Worm (Caenorhabditis elegans) whole organism, young adult: ENCODE results near the gene ZK1251.3.
A peak's percentile ranks its signal among the peaks of the same experiment; 100 is the strongest.

ENCODE experiments used
- B0035.1 ChIP-seq: sonication (generic microtip); optimal IDR thresholded peaks from 2 replicates; lab custom pipeline; 2016; ENCODE audit warnings: missing genetic modification characterization, mild to moderate bottlenecking, missing compliant biosample characterization, missing genotype, missing genetic modification reagents
- C06A6.2 ChIP-seq: fragments of 200-800 bp; sonication (Bioruptor generic); conservative IDR thresholded peaks from 2 replicates; pipeline ENCODE4 v1.3.6; 2022; ENCODE audit warnings: missing genetic modification characterization, missing compliant biosample characterization
- F55B11.4 ChIP-seq: sonication (generic microtip); optimal IDR thresholded peaks from 2 replicates; lab custom pipeline; 2016; ENCODE audit warnings: missing compliant biosample characterization, missing genetic modification characterization, borderline replicate concordance; ENCODE audit not compliant: insufficient read depth
- K11D2.4 ChIP-seq: fragments of 200-800 bp; sonication (Bioruptor generic); IDR thresholded peaks from 2 replicates; pipeline ENCODE4 v1.3.6; 2022; ENCODE audit warnings: missing genetic modification reagents, missing genetic modification characterization, missing compliant biosample characterization
- Y53F4B.3 ChIP-seq: fragments of 200-800 bp; sonication (Bioruptor generic); IDR thresholded peaks from 2 replicates; pipeline ENCODE4 v1.3.6; 2022; ENCODE audit warnings: missing genetic modification reagents, missing genetic modification characterization, missing compliant biosample characterization
- Y53G8AR.9 ChIP-seq: fragments of 200-800 bp; sonication (Bioruptor generic); conservative IDR thresholded peaks from 2 replicates; pipeline ENCODE4 v1.3.6; 2022; ENCODE audit warnings: missing genetic modification reagents, missing genetic modification characterization, missing compliant biosample characterization
- Y79H2A.3 ChIP-seq: fragments of 200-800 bp; sonication (Bioruptor generic); conservative IDR thresholded peaks from 2 replicates; pipeline ENCODE4 v1.3.6; 2022; ENCODE audit warnings: missing genetic modification reagents, missing genetic modification characterization, missing compliant biosample characterization
- ZK185.1 ChIP-seq: sonication (generic microtip); optimal IDR thresholded peaks from 2 replicates; lab custom pipeline; 2016; ENCODE audit warnings: mild to moderate bottlenecking, missing genetic modification characterization, missing compliant biosample characterization; ENCODE audit not compliant: poor library complexity, severe bottlenecking
- attf-5 ChIP-seq: fragments of 200-800 bp; sonication (Bioruptor generic); optimal IDR thresholded peaks from 2 replicates; lab custom pipeline; 2018; ENCODE audit warnings: mild to moderate bottlenecking, missing genetic modification characterization, missing compliant biosample characterization
- cebp-1 ChIP-seq, 2 experiments: fragments of 200-800 bp in 1 of 2; sonication (Bioruptor generic) in 1 of 2; sonication (generic microtip) in 1 of 2; IDR thresholded peaks in 1 of 2; optimal IDR thresholded peaks in 1 of 2; 2 replicates each; pipeline versions ENCODE4 v1.3.6 to Lab custom; 2017 to 2022; ENCODE audit warnings: missing compliant biosample characterization in 2 of 2, missing genetic modification characterization in 2 of 2, mild to moderate bottlenecking in 1 of 2, missing genetic modification reagents in 1 of 2, moderate library complexity in 1 of 2
- cebp-2 ChIP-seq: fragments of 200-800 bp; sonication (Bioruptor generic); IDR thresholded peaks from 2 replicates; pipeline ENCODE4 v1.3.6; 2022; ENCODE audit warnings: missing genetic modification characterization, missing compliant biosample characterization
- ceh-40 ChIP-seq: fragments of 200-800 bp; sonication (Bioruptor generic); IDR thresholded peaks from 2 replicates; pipeline ENCODE4 v1.3.6; 2022; ENCODE audit warnings: missing genetic modification characterization, missing compliant biosample characterization
- ceh-91 ChIP-seq: fragments of 200-800 bp; sonication (Bioruptor generic); IDR thresholded peaks from 2 replicates; pipeline ENCODE4 v1.3.6; 2022; ENCODE audit warnings: missing genetic modification reagents, missing genetic modification characterization, missing compliant biosample characterization
- efl-1 ChIP-seq: fragments of 150-350 bp; optimal IDR thresholded peaks from 2 replicates; lab custom pipeline; 2014; ENCODE audit warnings: missing biosample characterization, missing genetic modification reagents, missing genetic modification characterization
- fkh-3 ChIP-seq: sonication (generic microtip); optimal IDR thresholded peaks from 2 replicates; lab custom pipeline; 2016; ENCODE audit warnings: mild to moderate bottlenecking, missing genetic modification characterization, missing compliant biosample characterization
- him-1 ChIP-seq: sonication (generic microtip); optimal IDR thresholded peaks from 2 replicates; lab custom pipeline; 2016; ENCODE audit warnings: missing genotype, missing genetic modification reagents, missing genetic modification characterization, missing compliant biosample characterization
- hlh-26 ChIP-seq: fragments of 200-800 bp; sonication (Bioruptor generic); conservative IDR thresholded peaks from 2 replicates; pipeline ENCODE4 v1.3.6; 2022; ENCODE audit warnings: missing genetic modification reagents, missing genetic modification characterization, missing compliant biosample characterization
- hmg-1.2 ChIP-seq: fragments of 200-800 bp; sonication (Bioruptor generic); IDR thresholded peaks from 2 replicates; pipeline ENCODE4 v1.3.6; 2022; ENCODE audit warnings: missing genetic modification reagents, missing genetic modification characterization, missing compliant biosample characterization
- hsf-1 ChIP-seq: fragments of 200-800 bp; sonication (Bioruptor generic); IDR thresholded peaks from 2 replicates; pipeline ENCODE4 v1.3.6; 2022; ENCODE audit warnings: missing genetic modification reagents, missing genetic modification characterization, missing compliant biosample characterization
- lin-40 ChIP-seq: sonication (generic microtip); optimal IDR thresholded peaks from 2 replicates; lab custom pipeline; 2016; ENCODE audit warnings: missing genetic modification characterization, mild to moderate bottlenecking, missing compliant biosample characterization, missing genotype, missing genetic modification reagents
- mcd-1 ChIP-seq: fragments of 200-800 bp; sonication (Bioruptor generic); IDR thresholded peaks from 2 replicates; pipeline ENCODE4 v1.3.6; 2022; ENCODE audit warnings: missing genetic modification reagents, missing genetic modification characterization, missing compliant biosample characterization
- nfya-1 ChIP-seq: sonication (generic microtip); optimal IDR thresholded peaks from 2 replicates; lab custom pipeline; 2017; ENCODE audit warnings: antibody characterized with exemption, missing compliant biosample characterization, missing genetic modification characterization, borderline replicate concordance; ENCODE audit not compliant: insufficient read depth
- nhr-120 ChIP-seq: fragments of 200-800 bp; sonication (Bioruptor generic); IDR thresholded peaks from 2 replicates; pipeline ENCODE4 v1.3.6; 2022; ENCODE audit warnings: missing genetic modification characterization, missing compliant biosample characterization
- nhr-179 ChIP-seq: sonication (generic microtip); optimal IDR thresholded peaks from 2 replicates; lab custom pipeline; 2016; ENCODE audit warnings: mild to moderate bottlenecking, missing genetic modification characterization, missing compliant biosample characterization
- nhr-80 ChIP-seq: sonication (generic microtip); optimal IDR thresholded peaks from 2 replicates; lab custom pipeline; 2016; ENCODE audit warnings: missing genetic modification characterization, missing compliant biosample characterization
- pbrm-1 ChIP-seq: fragments of 200-800 bp; sonication (Bioruptor generic); IDR thresholded peaks from 2 replicates; pipeline ENCODE4 v1.3.6; 2022; ENCODE audit warnings: missing genetic modification reagents, missing genetic modification characterization, missing compliant biosample characterization
- pha-4 ChIP-seq: fragments of 150-350 bp; sonication (generic microtip); optimal IDR thresholded peaks from 2 replicates; lab custom pipeline; 2014; ENCODE audit warnings: missing biosample characterization, missing genetic modification reagents, missing genetic modification characterization
- rcor-1 ChIP-seq: fragments of 200-800 bp; sonication (Bioruptor generic); IDR thresholded peaks from 2 replicates; pipeline ENCODE4 v1.3.6; 2022; ENCODE audit warnings: missing genetic modification reagents, missing genetic modification characterization, missing compliant biosample characterization
- snpc-1.1 ChIP-seq: sonication (generic microtip); optimal IDR thresholded peaks from 2 replicates; lab custom pipeline; 2017; ENCODE audit warnings: missing genetic modification characterization, mild to moderate bottlenecking, missing compliant biosample characterization, antibody characterized with exemption, moderate library complexity, missing genotype, missing genetic modification reagents; ENCODE audit not compliant: insufficient read depth
- snpc-4 ChIP-seq, 5 experiments: fragments of 150-350 bp in 1 of 5; sonication (generic microtip) in 4 of 5; optimal IDR thresholded peaks; 2 replicates each; lab custom pipeline; 2014 to 2018; ENCODE audit warnings: missing genetic modification characterization in 5 of 5, missing biosample characterization in 3 of 5, antibody characterized with exemption in 2 of 5, mild to moderate bottlenecking in 2 of 5, missing compliant biosample characterization in 2 of 5, missing genotype in 2 of 5, moderate library complexity in 2 of 5, missing genetic modification reagents in 1 of 5
- xnd-1 ChIP-seq: sonication (generic microtip); optimal IDR thresholded peaks from 2 replicates; lab custom pipeline; 2016; ENCODE audit warnings: missing genotype, missing genetic modification reagents, missing genetic modification characterization, missing compliant biosample characterization
- ztf-22 ChIP-seq: fragments of 200-800 bp; sonication (Bioruptor generic); optimal IDR thresholded peaks from 2 replicates; lab custom pipeline; 2018; ENCODE audit warnings: mild to moderate bottlenecking, missing genetic modification characterization, moderate library complexity, missing compliant biosample characterization
- ztf-26 ChIP-seq: sonication (generic microtip); optimal IDR thresholded peaks from 2 replicates; lab custom pipeline; 2017; ENCODE audit warnings: missing genetic modification characterization, missing compliant biosample characterization
- ztf-28 ChIP-seq: fragments of 200-800 bp; sonication (Bioruptor generic); IDR thresholded peaks from 2 replicates; pipeline ENCODE4 v1.3.6; 2022; ENCODE audit warnings: missing genetic modification reagents, missing genetic modification characterization, missing compliant biosample characterization
- ztf-6 ChIP-seq: fragments of 200-800 bp; sonication (Bioruptor generic); IDR thresholded peaks from 2 replicates; pipeline ENCODE4 v1.3.6; 2022; ENCODE audit warnings: missing genetic modification reagents, missing genetic modification characterization, missing compliant biosample characterization

ZK1251.3 gene

DNA sequence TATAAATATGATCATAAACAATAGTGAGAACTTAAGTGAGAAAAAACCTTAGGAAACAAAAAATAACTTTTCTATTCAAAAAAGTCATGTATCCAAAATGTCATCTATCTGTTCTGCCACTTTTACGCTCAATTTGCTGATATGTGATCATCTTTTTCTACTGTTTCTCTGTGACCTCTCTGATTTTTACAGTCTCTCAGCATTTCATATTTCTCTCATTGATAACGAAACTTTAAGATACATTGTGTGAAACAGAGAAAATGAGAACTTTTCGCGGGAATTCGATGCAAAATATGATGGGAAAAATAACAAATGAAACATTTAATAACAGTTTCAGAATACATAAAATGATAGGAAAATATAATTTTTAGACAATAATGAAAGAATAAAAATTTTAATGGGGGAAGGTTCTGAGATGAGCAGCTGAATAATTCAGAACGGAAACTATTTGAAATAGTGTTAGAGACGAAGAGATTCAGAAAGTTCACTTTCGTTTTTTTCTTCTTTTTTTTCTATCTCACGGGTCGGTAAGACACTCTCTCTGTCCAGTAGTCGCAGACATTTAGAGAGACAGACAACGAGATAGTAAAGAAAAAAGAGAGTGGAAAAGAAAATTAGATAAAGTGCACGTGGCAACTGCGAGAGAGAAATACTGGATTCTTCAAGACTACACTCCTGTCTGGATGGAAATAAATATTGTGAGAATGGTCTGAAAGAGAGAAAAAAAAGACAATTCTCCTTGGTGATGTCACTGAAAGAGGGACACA is 6.0 kb upstream of the ZK1251.3 start (continued):
- TF ChIP-seq lin-40 (tag; lab: Kevin White, UChicago) (peak; percentile 80), cebp-1 (GFP tag; IDR thresholded peaks at IDR 0.05; lab: Robert Waterston, UW) (peak; percentile 28; the same call in 1 of the 2 replicates), cebp-1 (tag; optimal IDR thresholded peaks at IDR 0.05; lab: Kevin White, UChicago) (peak; percentile 64), attf-5 (GFP tag; lab: Kevin White, UChicago) (peak; percentile 68), nhr-120 (GFP tag; lab: Robert Waterston, UW) (no peak), snpc-4 (GFP tag; optimal IDR thresholded peaks at IDR 0.05; lab: Kevin White, UChicago) (no peak), snpc-4 (tag; optimal IDR thresholded peaks at IDR 0.05; lab: Kevin White, UChicago) (peak in 1 of 4 experiments; percentile 6), nfya-1 (tag; lab: Kevin White, UChicago) (no peak), C06A6.2 (GFP tag; lab: Robert Waterston, UW) (peak; percentile 62), hmg-1.2 (GFP tag; lab: Robert Waterston, UW) (peak; percentile 80), pbrm-1 (GFP tag; lab: Robert Waterston, UW) (no peak)

ce11 chrIV:9678007-9678406 is 5.5 kb upstream of the ZK1251.3 start:
- TF ChIP-seq F55B11.4 (tag; lab: Kevin White, UChicago) (no peak), hsf-1 (GFP tag; lab: Robert Waterston, UW) (no peak), ztf-28 (GFP tag; lab: Robert Waterston, UW) (no peak), ztf-22 (GFP tag; lab: Kevin White, UChicago) (no peak), nhr-179 (no peak), pha-4 (tag; lab: Kevin White, UChicago) (no peak), ZK185.1 (no peak), fkh-3 (tag; lab: Kevin White, UChicago) (no peak), ztf-6 (no peak), ztf-26 (tag; lab: Kevin White, UChicago) (no peak), Y79H2A.3 (no peak), efl-1 (GFP tag; lab: Kevin White, UChicago) (no peak), nhr-80 (tag; lab: Kevin White, UChicago) (no peak), attf-5 (GFP tag; lab: Kevin White, UChicago) (no peak), xnd-1 (tag; lab: Kevin White, UChicago) (no peak), snpc-1.1 (no peak)

- TF ChIP-seq rcor-1 (GFP tag; lab: Robert Waterston, UW) (no peak), Y53F4B.3 (no peak), cebp-2 (GFP tag; lab: Robert Waterston, UW) (no peak), him-1 (no peak), K11D2.4 (no peak), mcd-1 (GFP tag; lab: Robert Waterston, UW) (no peak), Y53G8AR.9 (GFP tag; lab: Robert Waterston, UW) (no peak), ceh-40 (no peak), B0035.1 (no peak), lin-40 (tag; lab: Kevin White, UChicago) (no peak), ceh-91 (GFP tag; lab: Robert Waterston, UW) (no peak), hlh-26 (GFP tag; lab: Robert Waterston, UW) (no peak), hsf-1 (GFP tag; lab: Robert Waterston, UW) (no peak)
Measured at ce11 chrIV:9679296-9679695, 4.2 kb upstream of the ZK1251.3 start.
